Fruit fly (Drosophila melanogaster): ENCODE results near the gene Sf3b5.

- TF ChIP-seq Neu2 (GFP tag; optimal IDR thresholded peaks at IDR 0.05; ENCODE audit: borderline replicate concordance) (no peak), CG8924 (tag; optimal IDR thresholded peaks at IDR 0.05) (peak; percentile 16), CG3281 (GFP tag; optimal IDR thresholded peaks at IDR 0.05) (no peak), Drgx (GFP tag; IDR thresholded peaks at IDR 0.05) (no peak), CG34376 (GFP tag; optimal IDR thresholded peaks at IDR 0.05) (no peak), CG3407 (GFP tag; optimal IDR thresholded peaks at IDR 0.05) (no peak), Atf6 (GFP tag; IDR thresholded peaks at IDR 0.05) (no peak), fd3F (GFP tag; optimal IDR thresholded peaks at IDR 0.05) (no peak), CG17385 (GFP tag; optimal IDR thresholded peaks at IDR 0.05) (no peak), hb (GFP tag; IDR thresholded peaks at IDR 0.05; ENCODE audit: partially characterized antibody) (no peak)
These were observed 20.1 kb upstream of the Sf3b5 start for dm6 chr3R:9035252-9035651.

Measured in whole organism, embryonic.